Fruit fly (Drosophila melanogaster) whole organism, embryonic: ENCODE results near the gene pHCl-1.

ENCODE experiments used
- CG10654 ChIP-seq: fragments of 200-800 bp; sonication (Bioruptor generic); optimal IDR thresholded peaks from 2 replicates; lab custom pipeline; 2016; ENCODE audit warnings: missing biosample characterization, missing genetic modification characterization
- CG10979 ChIP-seq: fragments of 200-800 bp; sonication (Bioruptor generic); optimal IDR thresholded peaks from 2 replicates; lab custom pipeline; 2018; ENCODE audit warnings: missing biosample characterization, mild to moderate bottlenecking, missing genetic modification characterization, moderate library complexity
- CG16815 ChIP-seq: fragments of 200-800 bp; sonication (Bioruptor generic); optimal IDR thresholded peaks from 3 replicates; lab custom pipeline; 2017; ENCODE audit warnings: missing biosample characterization, mild to moderate bottlenecking, missing genetic modification characterization
- CG17829 ChIP-seq: fragments of 200-800 bp; optimal IDR thresholded peaks from 2 replicates; lab custom pipeline; 2019; ENCODE audit warnings: missing biosample characterization, mild to moderate bottlenecking, missing genetic modification characterization, moderate library complexity
- CG2678 ChIP-seq: fragments of 200-800 bp; sonication (Bioruptor generic); optimal IDR thresholded peaks from 3 replicates; lab custom pipeline; 2019; ENCODE audit warnings: missing biosample characterization, mild to moderate bottlenecking, missing genetic modification characterization, moderate library complexity
- CG31224 ChIP-seq: fragments of 200-800 bp; sonication (Bioruptor generic); IDR thresholded peaks from 2 replicates; pipeline ENCODE4 v1.3.6; 2022; ENCODE audit warnings: missing biosample characterization, missing genetic modification characterization
- CG34224 ChIP-seq: fragments of 200-800 bp; sonication (Bioruptor generic); IDR thresholded peaks from 3 replicates; pipeline ENCODE4 v1.3.6; 2022; ENCODE audit warnings: missing biosample characterization, missing genetic modification characterization; ENCODE audit not compliant: partially characterized antibody
- CG4820 ChIP-seq: fragments of 200-800 bp; sonication (Bioruptor generic); optimal IDR thresholded peaks from 3 replicates; lab custom pipeline; 2016; ENCODE audit warnings: missing biosample characterization, missing genetic modification characterization
- CG6765 ChIP-seq: fragments of 200-800 bp; sonication (Bioruptor generic); optimal IDR thresholded peaks from 3 replicates; lab custom pipeline; 2017; ENCODE audit warnings: missing biosample characterization, mild to moderate bottlenecking, missing genetic modification characterization
- CG6854 ChIP-seq: fragments of 200-800 bp; sonication (Bioruptor generic); optimal IDR thresholded peaks from 3 replicates; lab custom pipeline; 2017; ENCODE audit warnings: missing biosample characterization, mild to moderate bottlenecking, missing genetic modification characterization
- CG7357 ChIP-seq: fragments of 200-800 bp; sonication (Bioruptor generic); IDR thresholded peaks from 3 replicates; pipeline ENCODE4 v1.3.6; 2022; ENCODE audit warnings: missing biosample characterization, missing genetic modification characterization
- CG8388 ChIP-seq: fragments of 200-800 bp; sonication (Bioruptor generic); optimal IDR thresholded peaks from 2 replicates; lab custom pipeline; 2019; ENCODE audit warnings: missing biosample characterization, mild to moderate bottlenecking, missing genetic modification characterization, moderate library complexity
- D ChIP-seq, 2 experiments: fragments of 200-800 bp in 1 of 2; fragments of >200 bp in 1 of 2; sonication (Bioruptor generic) in 1 of 2; optimal IDR thresholded peaks; 2 replicates in 1 of 2; 3 replicates in 1 of 2; lab custom pipeline; 2017; ENCODE audit warnings: mild to moderate bottlenecking in 1 of 2, missing biosample characterization in 1 of 2, missing genetic modification characterization in 1 of 2, missing genetic modification reagents in 1 of 2
- Dfd ChIP-seq, 2 experiments: fragments of >200 bp; optimal IDR thresholded peaks; 2 replicates each; lab custom pipeline; 2017; ENCODE audit warnings: missing biosample characterization in 2 of 2, missing genetic modification characterization in 2 of 2
- Ets97D ChIP-seq: fragments of 200-800 bp; sonication (Bioruptor generic); optimal IDR thresholded peaks from 3 replicates; lab custom pipeline; 2016; ENCODE audit warnings: missing biosample characterization, missing genetic modification characterization
- Fer3 ChIP-seq: fragments of 200-800 bp; sonication (Bioruptor generic); optimal IDR thresholded peaks from 2 replicates; lab custom pipeline; 2018; ENCODE audit warnings: missing biosample characterization, mild to moderate bottlenecking, missing genetic modification characterization, moderate library complexity
- Gug ChIP-seq: fragments of 200-800 bp; sonication (Bioruptor generic); IDR thresholded peaks from 4 replicates; pipeline ENCODE4 v1.3.6; 2022; ENCODE audit warnings: missing biosample characterization, missing genetic modification characterization
- HHEX ChIP-seq: fragments of 200-800 bp; sonication (Bioruptor generic); optimal IDR thresholded peaks from 3 replicates; lab custom pipeline; 2017; ENCODE audit warnings: missing biosample characterization, mild to moderate bottlenecking, missing genetic modification characterization, missing genetic modification reagents
- HLH3B ChIP-seq: fragments of 200-800 bp; sonication (Bioruptor generic); IDR thresholded peaks from 2 replicates; pipeline ENCODE4 v1.3.6; 2022; ENCODE audit warnings: missing biosample characterization, missing genetic modification characterization
- MESR4 ChIP-seq: fragments of 200-800 bp; sonication (Bioruptor generic); optimal IDR thresholded peaks from 2 replicates; lab custom pipeline; 2018; ENCODE audit warnings: missing biosample characterization, mild to moderate bottlenecking, missing genetic modification characterization, moderate library complexity
- Optix ChIP-seq: fragments of 200-800 bp; sonication (Bioruptor generic); IDR thresholded peaks from 3 replicates; pipeline ENCODE4 v1.3.6; 2022; ENCODE audit warnings: missing biosample characterization, missing genetic modification characterization
- Sox102F ChIP-seq: fragments of 200-800 bp; sonication (Bioruptor generic); optimal IDR thresholded peaks from 2 replicates; lab custom pipeline; 2018; ENCODE audit warnings: missing biosample characterization, mild to moderate bottlenecking, missing genetic modification characterization, moderate library complexity
- Usf ChIP-seq: fragments of 200-800 bp; sonication (Bioruptor generic); optimal IDR thresholded peaks from 2 replicates; lab custom pipeline; 2017; ENCODE audit warnings: missing genotype, missing biosample characterization, missing genetic modification characterization
- Xbp1 ChIP-seq: fragments of 200-800 bp; sonication (Bioruptor generic); optimal IDR thresholded peaks from 3 replicates; lab custom pipeline; 2016; ENCODE audit warnings: missing biosample characterization, mild to moderate bottlenecking, missing genetic modification characterization
- chif ChIP-seq, 2 experiments: fragments of 200-800 bp; sonication (Bioruptor generic); optimal IDR thresholded peaks; 3 replicates each; lab custom pipeline; 2016; ENCODE audit warnings: missing biosample characterization in 2 of 2, missing genetic modification characterization in 2 of 2
- crp ChIP-seq, 2 experiments: fragments of 200-800 bp; sonication (Bioruptor generic); optimal IDR thresholded peaks; 2 replicates in 1 of 2; 3 replicates in 1 of 2; lab custom pipeline; 2017; ENCODE audit warnings: missing biosample characterization in 2 of 2, missing genetic modification characterization in 2 of 2, mild to moderate bottlenecking in 1 of 2, moderate library complexity in 1 of 2
- cwo ChIP-seq: fragments of 200-800 bp; sonication (Bioruptor generic); optimal IDR thresholded peaks from 3 replicates; lab custom pipeline; 2017; ENCODE audit warnings: missing biosample characterization, missing genetic modification characterization, mild to moderate bottlenecking, moderate library complexity, missing genetic modification reagents
- ind ChIP-seq: fragments of 200-800 bp; sonication (Bioruptor generic); optimal IDR thresholded peaks from 3 replicates; lab custom pipeline; 2016; ENCODE audit warnings: missing biosample characterization, missing genetic modification characterization
- jing ChIP-seq: fragments of 200-800 bp; sonication (Bioruptor generic); optimal IDR thresholded peaks from 2 replicates; lab custom pipeline; 2018; ENCODE audit warnings: missing biosample characterization, mild to moderate bottlenecking, missing genetic modification characterization
- lov ChIP-seq, 2 experiments: fragments of 200-800 bp in 1 of 2; fragments of >200 bp in 1 of 2; sonication (Bioruptor generic) in 1 of 2; IDR thresholded peaks in 1 of 2; optimal IDR thresholded peaks in 1 of 2; 2 replicates in 1 of 2; 3 replicates in 1 of 2; pipeline versions ENCODE4 v1.3.6 to Lab custom; 2017 to 2022; ENCODE audit warnings: missing biosample characterization in 1 of 2, missing genetic modification characterization in 1 of 2
- pan ChIP-seq, 4 experiments: fragments of >200 bp in 3 of 4; fragments of 200-800 bp in 1 of 4; sonication (Bioruptor generic) in 1 of 4; optimal IDR thresholded peaks in 3 of 4; IDR thresholded peaks in 1 of 4; 2 replicates each; pipeline versions ENCODE4 v1.3.6 to Lab custom; 2017 to 2022; ENCODE audit warnings: missing biosample characterization in 2 of 4, missing genetic modification characterization in 2 of 4, mixed read lengths in 1 of 4
- sens ChIP-seq: fragments of 200-800 bp; sonication (Bioruptor generic); peaks from one replicate; lab custom pipeline; 2016; ENCODE audit warnings: missing biosample characterization, missing genetic modification characterization
- sug ChIP-seq: fragments of 200-800 bp; optimal IDR thresholded peaks from 2 replicates; lab custom pipeline; 2019; ENCODE audit warnings: missing biosample characterization, mild to moderate bottlenecking, missing genetic modification characterization, moderate library complexity
- tna ChIP-seq: fragments of 200-800 bp; sonication (Bioruptor generic); IDR thresholded peaks from 2 replicates; pipeline ENCODE4 v1.3.6; 2022; ENCODE audit warnings: missing biosample characterization, missing genetic modification characterization; ENCODE audit not compliant: partially characterized antibody
- tup ChIP-seq: fragments of 200-800 bp; sonication (Bioruptor generic); optimal IDR thresholded peaks from 2 replicates; lab custom pipeline; 2016; ENCODE audit warnings: missing biosample characterization, mild to moderate bottlenecking, missing genetic modification characterization, moderate library complexity
- twi ChIP-seq: fragments of 200-800 bp; optimal IDR thresholded peaks from 2 replicates; lab custom pipeline; 2019; ENCODE audit warnings: missing biosample characterization, mild to moderate bottlenecking, missing genetic modification characterization, moderate library complexity

The pHCl-1 gene

DNA sequence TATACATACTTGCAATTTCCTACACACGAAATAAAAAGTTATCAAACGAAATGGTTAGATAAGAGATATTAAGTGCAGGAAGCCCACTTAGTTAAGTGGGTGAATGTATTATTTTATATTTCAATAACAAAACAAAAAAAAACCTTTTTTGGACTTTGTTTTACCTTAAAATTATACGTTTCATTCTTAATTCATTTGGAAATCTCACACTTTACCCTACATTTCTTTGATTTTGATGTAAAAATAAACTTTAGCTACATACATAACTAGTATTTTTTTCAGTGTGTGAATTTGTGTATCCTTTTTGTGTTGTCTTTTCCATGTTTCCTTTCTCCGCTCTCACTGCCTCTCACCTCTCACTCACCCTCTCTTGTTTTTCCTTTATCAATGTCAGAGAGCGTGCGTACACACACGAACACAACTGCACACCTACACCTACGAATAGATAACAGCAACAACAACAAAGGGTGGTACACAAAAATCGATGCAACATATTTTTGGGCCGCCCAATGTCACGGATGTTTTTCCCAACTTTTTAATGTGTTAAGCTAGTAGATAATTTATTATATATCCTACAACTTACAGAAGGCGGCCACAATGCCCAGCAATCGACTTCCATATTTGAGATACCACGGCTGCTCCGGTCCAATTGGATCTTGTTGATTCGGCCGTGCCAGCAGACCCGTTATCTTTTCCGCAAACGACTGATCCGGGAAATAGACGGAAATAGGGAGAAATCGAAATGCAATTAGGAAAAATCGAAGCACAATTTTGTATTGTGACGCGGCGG lies 83.3 kb downstream of the pHCl-1 start (continued):
- TF ChIP-seq CG6854 (GFP tag; lab: Kevin White, UChicago) (peak; percentile 64), D (optimal IDR thresholded peaks at IDR 0.05; lab: Kevin White, UChicago) (no peak), D (GFP tag; optimal IDR thresholded peaks at IDR 0.05; lab: Kevin White, UChicago) (peak; percentile 61), Ets97D (GFP tag; lab: Kevin White, UChicago) (no peak), ind (peak; percentile 67), CG34224 (GFP tag; lab: Robert Waterston, UW) (no peak), Fer3 (tag; lab: Kevin White, UChicago) (peak; percentile 61), CG17829 (tag; lab: Kevin White, UChicago) (peak; percentile 51), CG2678 (tag; lab: Kevin White, UChicago) (peak; percentile 89), sens (GFP tag; lab: Kevin White, UChicago) (peak; percentile 94), CG7357 (no peak; the same call in 2 of the 3 replicates), CG16815 (GFP tag; lab: Kevin White, UChicago) (peak; percentile 40), Xbp1 (peak; percentile 69), Optix (GFP tag; lab: Robert Waterston, UW) (no peak), CG31224 (GFP tag; lab: Robert Waterston, UW) (peak; percentile 36; the same call in 1 of the 2 replicates), twi (tag; lab: Kevin White, UChicago) (peak; percentile 8), Gug (GFP tag; lab: Robert Waterston, UW) (no peak), Dfd (GFP tag; optimal IDR thresholded peaks at IDR 0.05; lab: Kevin White, UChicago) (peak in 1 of 2 experiments; percentile 70), HLH3B (GFP tag; lab: Robert Waterston, UW) (peak; percentile 52; the same call in 1 of the 2 replicates), CG8388 (GFP tag; lab: Kevin White, UChicago) (peak; percentile 72), CG10654 (GFP tag; lab: Kevin White, UChicago) (peak; percentile 46), crp (GFP tag; optimal IDR thresholded peaks at IDR 0.05; lab: Kevin White, UChicago) (peak in 1 of 2 experiments; percentile 11), CG10979 (tag; lab: Kevin White, UChicago) (peak; percentile 80), chif (GFP tag; optimal IDR thresholded peaks at IDR 0.05; lab: Kevin White, UChicago) (peak; percentile 5 to 62), sug (tag; lab: Kevin White, UChicago) (peak; percentile 53), MESR4 (GFP tag; lab: Kevin White, UChicago) (no peak), HHEX (GFP tag; lab: Kevin White, UChicago) (peak; percentile 69), tup (GFP tag; lab: Kevin White, UChicago) (no peak), pan (optimal IDR thresholded peaks at IDR 0.05; lab: Kevin White, UChicago) (no peak), pan (GFP tag; optimal IDR thresholded peaks at IDR 0.05 in 1 of 2, IDR thresholded peaks at IDR 0.05 in 1 of 2) (peak in 1 of 2 experiments; percentile 61), Sox102F (peak; percentile 79), CG6765 (GFP tag; lab: Kevin White, UChicago) (peak; percentile 59), Usf (GFP tag; lab: Kevin White, UChicago) (peak; percentile 33), cwo (GFP tag; lab: Kevin White, UChicago) (peak; percentile 79), CG4820 (peak; percentile 53), lov (optimal IDR thresholded peaks at IDR 0.05; lab: Kevin White, UChicago) (no peak), lov (GFP tag; IDR thresholded peaks at IDR 0.05; lab: Robert Waterston, UW) (no peak; the same call in 2 of the 3 replicates), tna (GFP tag; lab: Robert Waterston, UW) (no peak), jing (GFP tag; lab: Kevin White, UChicago) (peak; percentile 16)
